Fruit fly (Drosophila melanogaster): ENCODE results near the gene Poxm.

Poxm gene

dm6 chr3R:8303848-8304247, 29.7 kb downstream of the Poxm start, which contains the start of gene nac (continued):
- TF ChIP-seq CG15696 (tag; optimal IDR thresholded peaks at IDR 0.05), result no peak
- no peak for TF ChIP-seq h (optimal IDR thresholded peaks at IDR 0.05)
- peak; percentile 26; the same call in 1 of the 3 replicates for TF ChIP-seq CG2199 (GFP tag; IDR thresholded peaks at IDR 0.05)
- peak; percentile 97 for TF ChIP-seq hkb (optimal IDR thresholded peaks at IDR 0.05)
- TF ChIP-seq hkb (GFP tag; IDR thresholded peaks at IDR 0.05), result no peak

- TF ChIP-seq cato (GFP tag; optimal IDR thresholded peaks at IDR 0.05; ENCODE audit: borderline replicate concordance), result no peak
- no peak for TF ChIP-seq Dip2 (GFP tag; IDR thresholded peaks at IDR 0.05)
- peak; percentile 5 for TF ChIP-seq fu2 (GFP tag; optimal IDR thresholded peaks at IDR 0.05)
- peak; percentile 35; the same call in 1 of the 2 replicates for TF ChIP-seq amos (GFP tag; IDR thresholded peaks at IDR 0.05; ENCODE audit: partially characterized antibody)
- no peak for TF ChIP-seq CG4854 (GFP tag; optimal IDR thresholded peaks at IDR 0.05)
- TF ChIP-seq CG10147 (GFP tag; optimal IDR thresholded peaks at IDR 0.05), result no peak
- TF ChIP-seq CG13296 (GFP tag; optimal IDR thresholded peaks at IDR 0.05), result no peak
- peak; percentile 5 for TF ChIP-seq p53 (GFP tag; optimal IDR thresholded peaks at IDR 0.05)
- peak; percentile 20 for TF ChIP-seq Xbp1 (GFP tag; optimal IDR thresholded peaks at IDR 0.05)
- TF ChIP-seq Sry-δ (GFP tag; optimal IDR thresholded peaks at IDR 0.05), result peak; percentile 69
- 0 out of 2 replicates have a peak, but pooled peaks have one; percentile 12 for TF ChIP-seq lmd (GFP tag; IDR thresholded peaks at IDR 0.05)
- TF ChIP-seq CG6854 (GFP tag; optimal IDR thresholded peaks at IDR 0.05), result no peak
- TF ChIP-seq CTCF (GFP tag; optimal IDR thresholded peaks at IDR 0.05), result peak; percentile 82
- peak; percentile 79 for TF ChIP-seq YL-1 (GFP tag; optimal IDR thresholded peaks at IDR 0.05)
- peak; percentile 45 for TF ChIP-seq CoRest (tag; optimal IDR thresholded peaks at IDR 0.05)
- no peak for TF ChIP-seq CG12219 (GFP tag; optimal IDR thresholded peaks at IDR 0.05)
- no peak for TF ChIP-seq Hand (GFP tag; optimal IDR thresholded peaks at IDR 0.05)
- no peak for TF ChIP-seq ase (GFP tag; IDR thresholded peaks at IDR 0.05)
- no peak for TF ChIP-seq grn (GFP tag; optimal IDR thresholded peaks at IDR 0.05)
- no peak for TF ChIP-seq Hr39 (optimal IDR thresholded peaks at IDR 0.05)
- no peak for TF ChIP-seq HHEX (GFP tag; optimal IDR thresholded peaks at IDR 0.05)
- TF ChIP-seq lilli (GFP tag; optimal IDR thresholded peaks at IDR 0.05), result no peak
- peak; percentile 78 for TF ChIP-seq Abd-B (GFP tag; optimal IDR thresholded peaks at IDR 0.05)
- no peak for TF ChIP-seq CG15073 (GFP tag; optimal IDR thresholded peaks at IDR 0.05)
- no peak for TF ChIP-seq CG11456 (GFP tag; IDR thresholded peaks at IDR 0.05)
- TF ChIP-seq ERR (GFP tag; optimal IDR thresholded peaks at IDR 0.05), result peak; percentile 16
- TF ChIP-seq Med (GFP tag), result peak; percentile 86
- TF ChIP-seq HmgZ (tag; optimal IDR thresholded peaks at IDR 0.05), result peak; percentile 88
- TF ChIP-seq Usf (GFP tag; optimal IDR thresholded peaks at IDR 0.05), result no peak
- TF ChIP-seq gfzf (GFP tag; optimal IDR thresholded peaks at IDR 0.05), result peak; percentile 63
- peak; percentile 15; the same call in 1 of the 3 replicates for TF ChIP-seq HLH4C (GFP tag; IDR thresholded peaks at IDR 0.05; ENCODE audit: partially characterized antibody)
- TF ChIP-seq Fer1 (GFP tag; optimal IDR thresholded peaks at IDR 0.05), result no peak
- TF ChIP-seq CG8281 (tag; optimal IDR thresholded peaks at IDR 0.05), result peak; percentile 75
- TF ChIP-seq Taf1 (GFP tag; IDR thresholded peaks at IDR 0.05), result no peak
- TF ChIP-seq Atf6 (GFP tag; IDR thresholded peaks at IDR 0.05), result no peak
- TF ChIP-seq C15 (GFP tag; IDR thresholded peaks at IDR 0.05), result no peak
- TF ChIP-seq CG15269 (tag; optimal IDR thresholded peaks at IDR 0.05), result no peak
- TF ChIP-seq PHDP (tag; optimal IDR thresholded peaks at IDR 0.05), result no peak
- no peak for TF ChIP-seq CG1647 (GFP tag; optimal IDR thresholded peaks at IDR 0.05)
- no peak for TF ChIP-seq otp (GFP tag; IDR thresholded peaks at IDR 0.05)
- peak; percentile 19 for TF ChIP-seq CG7928 (GFP tag; optimal IDR thresholded peaks at IDR 0.05)
- TF ChIP-seq CG3163 (GFP tag; optimal IDR thresholded peaks at IDR 0.05), result peak; percentile 54
- peak; percentile 30; the same call in 1 of the 3 replicates for TF ChIP-seq CG34224 (GFP tag; IDR thresholded peaks at IDR 0.05; ENCODE audit: partially characterized antibody)
- TF ChIP-seq CG8765 (GFP tag; IDR thresholded peaks at IDR 0.05), result no peak
Observed at dm6 chr3R:8300928-8301752, 32.5 kb downstream of the Poxm start, which contains the start of the genes CG9626 and mRpL1. Gene CG9626, minus strand, starts transcription at chr3R:8300978. Gene mRpL1, plus strand, starts transcription at chr3R:8301440.
